Fruit fly (Drosophila melanogaster) whole organism, wandering third instar larva: ENCODE measurements around the gene Pus1.

ENCODE experiments used
- CG9705 ChIP-seq: fragments of 200-800 bp; sonication (Bioruptor generic); optimal IDR thresholded peaks from 2 replicates; lab custom pipeline; 2018; ENCODE audit warnings: missing biosample characterization, mild to moderate bottlenecking, missing genetic modification characterization
- CrebA ChIP-seq: fragments of 200-800 bp; sonication (Bioruptor generic); optimal IDR thresholded peaks from 2 replicates; lab custom pipeline; 2016; ENCODE audit warnings: missing biosample characterization, mild to moderate bottlenecking, missing genetic modification characterization, borderline replicate concordance
- Dfd ChIP-seq: fragments of >200 bp; optimal IDR thresholded peaks from 2 replicates; lab custom pipeline; 2017; ENCODE audit warnings: missing biosample characterization, missing genetic modification characterization
- Dif ChIP-seq: fragments of 200-275, 200-300 bp; sonication (Bioruptor generic); optimal IDR thresholded peaks from 2 replicates; lab custom pipeline; 2018; ENCODE audit warnings: missing biosample characterization, missing genetic modification characterization; ENCODE audit not compliant: partially characterized antibody
- GATAd ChIP-seq: sonication (Bioruptor generic); optimal IDR thresholded peaks from 2 replicates; lab custom pipeline; 2016; ENCODE audit warnings: missing biosample characterization, missing genetic modification characterization
- HLH106 ChIP-seq: fragments of 200-800 bp; optimal IDR thresholded peaks from 3 replicates; lab custom pipeline; 2019; ENCODE audit warnings: missing biosample characterization, mild to moderate bottlenecking, missing genetic modification characterization, moderate library complexity
- Hnf4 ChIP-seq: fragments of 200-800 bp; sonication (Bioruptor generic); optimal IDR thresholded peaks from 2 replicates; lab custom pipeline; 2016; ENCODE audit warnings: missing biosample characterization, mild to moderate bottlenecking, missing genetic modification characterization
- Hr78 ChIP-seq: fragments of >200 bp; optimal IDR thresholded peaks from 2 replicates; lab custom pipeline; 2017; ENCODE audit warnings: missing biosample characterization, missing genetic modification characterization
- Hr83 ChIP-seq: fragments of 200-300 bp; sonication (Bioruptor generic); optimal IDR thresholded peaks from 2 replicates; lab custom pipeline; 2016; ENCODE audit warnings: missing biosample characterization, mild to moderate bottlenecking, missing genetic modification characterization, moderate library complexity; ENCODE audit not compliant: poor library complexity, severe bottlenecking
- Jra ChIP-seq: sonication (Bioruptor generic); optimal IDR thresholded peaks from 2 replicates; lab custom pipeline; 2016; ENCODE audit warnings: missing biosample characterization, missing genetic modification characterization
- Mio ChIP-seq: sonication (Bioruptor generic); optimal IDR thresholded peaks from 2 replicates; lab custom pipeline; 2016; ENCODE audit warnings: missing biosample characterization, missing genetic modification characterization
- Myc ChIP-seq: fragments of >200 bp; optimal IDR thresholded peaks from 2 replicates; lab custom pipeline; 2017
- OdsH ChIP-seq: fragments of 200-800 bp; sonication (Bioruptor generic); optimal IDR thresholded peaks from 2 replicates; lab custom pipeline; 2016; ENCODE audit warnings: missing biosample characterization, mild to moderate bottlenecking, missing genetic modification characterization
- Rel ChIP-seq, 2 experiments: fragments of 200-800 bp; sonication (Bioruptor generic) in 1 of 2; optimal IDR thresholded peaks; 2 replicates in 1 of 2; 3 replicates in 1 of 2; lab custom pipeline; 2016 to 2019; ENCODE audit warnings: mild to moderate bottlenecking in 2 of 2, missing biosample characterization in 2 of 2, missing genetic modification characterization in 2 of 2, moderate library complexity in 1 of 2
- Sp1 ChIP-seq: fragments of 200-800 bp; sonication (Bioruptor generic); optimal IDR thresholded peaks from 3 replicates; lab custom pipeline; 2019; ENCODE audit warnings: missing biosample characterization, mild to moderate bottlenecking, missing genetic modification characterization, moderate library complexity
- Vsx2 ChIP-seq: fragments of 200-300, 225-300 bp; sonication (Bioruptor generic); optimal IDR thresholded peaks from 2 replicates; lab custom pipeline; 2018; ENCODE audit warnings: missing biosample characterization, missing genetic modification characterization; ENCODE audit not compliant: partially characterized antibody
- brk ChIP-seq: fragments of 200-800 bp; sonication (Bioruptor generic); optimal IDR thresholded peaks from 2 replicates; lab custom pipeline; 2016; ENCODE audit warnings: missing biosample characterization, mild to moderate bottlenecking, missing genetic modification characterization
- dl ChIP-seq, 2 experiments: fragments of 175-275, 200-275 bp in 1 of 2; fragments of 200-275 bp in 1 of 2; sonication (Bioruptor generic); optimal IDR thresholded peaks; lab custom pipeline; 2018; ENCODE audit warnings: mild to moderate bottlenecking in 2 of 2, missing biosample characterization in 2 of 2, missing genetic modification characterization in 2 of 2, moderate library complexity in 2 of 2; ENCODE audit not compliant: partially characterized antibody in 2 of 2, insufficient read depth in 1 of 2
- dmrt93B ChIP-seq: fragments of 200-800 bp; sonication (Bioruptor generic); optimal IDR thresholded peaks from 2 replicates; lab custom pipeline; 2018; ENCODE audit warnings: missing biosample characterization, mild to moderate bottlenecking, missing genetic modification characterization
- dsf ChIP-seq: sonication (Bioruptor generic); optimal IDR thresholded peaks from 2 replicates; lab custom pipeline; 2016; ENCODE audit warnings: missing biosample characterization, missing genetic modification characterization, borderline replicate concordance
- ey ChIP-seq: fragments of 200-800 bp; sonication (Bioruptor generic); optimal IDR thresholded peaks from 2 replicates; lab custom pipeline; 2016; ENCODE audit warnings: missing biosample characterization, missing genetic modification characterization
- foxo ChIP-seq, 2 experiments: fragments of 200-800 bp; sonication (Bioruptor generic); optimal IDR thresholded peaks; 2 replicates in 1 of 2; 3 replicates in 1 of 2; lab custom pipeline; 2016 to 2017; ENCODE audit warnings: missing biosample characterization in 2 of 2, missing genetic modification characterization in 2 of 2
- fru ChIP-seq: fragments of 200-800 bp; sonication (Bioruptor generic); optimal IDR thresholded peaks from 3 replicates; lab custom pipeline; 2016; ENCODE audit warnings: missing biosample characterization, mild to moderate bottlenecking, missing genetic modification characterization
- h ChIP-seq: fragments of 200-800 bp; sonication (Bioruptor generic); optimal IDR thresholded peaks from 3 replicates; lab custom pipeline; 2016; ENCODE audit warnings: missing biosample characterization, mild to moderate bottlenecking, missing genetic modification characterization
- jim ChIP-seq: fragments of 175-275, 200-325 bp; sonication (Bioruptor generic); optimal IDR thresholded peaks from 2 replicates; lab custom pipeline; 2016; ENCODE audit warnings: missing biosample characterization, mild to moderate bottlenecking, missing genetic modification characterization
- pan ChIP-seq: fragments of >200 bp; optimal IDR thresholded peaks from 2 replicates; lab custom pipeline; 2017
- psq ChIP-seq: fragments of 200-800 bp; sonication (Bioruptor generic); optimal IDR thresholded peaks from 3 replicates; lab custom pipeline; 2017; ENCODE audit warnings: missing biosample characterization, mild to moderate bottlenecking, missing genetic modification characterization, moderate library complexity
- rgr ChIP-seq: fragments of 200-800 bp; sonication (Bioruptor generic); optimal IDR thresholded peaks from 3 replicates; lab custom pipeline; 2016; ENCODE audit warnings: missing biosample characterization, mild to moderate bottlenecking, missing genetic modification characterization
- sage ChIP-seq: fragments of 200-800 bp; sonication (Bioruptor generic); optimal IDR thresholded peaks from 2 replicates; lab custom pipeline; 2016; ENCODE audit warnings: missing biosample characterization, mild to moderate bottlenecking, missing genetic modification characterization
- sv ChIP-seq: fragments of 200-800 bp; sonication (Bioruptor generic); optimal IDR thresholded peaks from 3 replicates; lab custom pipeline; 2016; ENCODE audit warnings: missing biosample characterization, missing genetic modification characterization
- usp ChIP-seq: fragments of >200 bp; optimal IDR thresholded peaks from 2 replicates; lab custom pipeline; 2017; ENCODE audit warnings: missing biosample characterization, missing genetic modification characterization

Pus1 gene

DNA sequence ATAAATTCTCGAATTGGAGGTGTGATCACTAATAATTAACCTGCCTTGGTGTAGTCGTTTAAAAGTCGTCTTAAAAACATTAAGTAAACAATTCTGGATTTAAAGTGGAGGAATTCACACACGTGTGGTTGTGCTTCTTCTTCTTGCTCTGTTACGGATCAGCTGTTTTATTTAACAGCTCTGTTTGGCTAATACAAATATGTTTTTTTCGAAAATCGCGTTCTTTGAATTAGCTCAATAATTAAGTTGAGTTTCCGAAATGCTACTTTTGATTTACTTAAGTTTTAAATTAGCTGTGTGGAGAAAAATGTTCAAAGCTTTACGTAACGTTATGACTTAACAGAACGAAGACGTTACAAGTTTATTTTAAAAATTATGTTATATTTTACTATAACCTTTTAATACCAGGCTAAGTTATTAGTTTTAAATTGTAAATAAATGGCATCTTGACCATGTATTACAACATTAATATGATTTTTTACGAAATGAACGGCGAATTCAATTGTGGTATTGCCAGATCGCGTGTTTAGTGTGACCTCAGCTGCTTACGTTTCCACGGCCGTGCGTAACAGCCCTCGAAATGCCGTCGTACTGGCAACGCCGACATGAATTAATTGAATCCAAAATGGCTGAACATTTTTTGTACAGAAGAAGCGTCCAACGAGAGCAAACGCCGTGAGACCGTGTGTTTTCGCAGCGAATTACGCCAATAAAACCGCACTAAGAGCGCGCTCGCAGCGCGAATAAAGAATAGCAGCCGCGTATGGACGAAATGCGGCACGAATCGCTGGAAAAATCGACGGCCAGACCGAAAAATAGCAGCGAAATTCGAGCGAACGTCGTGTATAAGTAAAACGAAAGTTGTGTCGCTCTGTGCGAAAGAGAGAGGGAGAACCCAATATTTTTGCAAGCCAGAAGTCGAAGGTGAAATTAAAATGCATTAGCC, at the start of gene Pus1, which contains the start of gene bon:
TSS of gene Pus1 (minus strand) at position 155 of the 946 bp plus-strand sequence.
TSS of gene bon (plus strand) at position 623 of the 946 bp plus-strand sequence.
- TF ChIP-seq dsf (GFP tag; lab: Kevin White, UChicago) (no peak), ey (GFP tag; lab: Kevin White, UChicago) (no peak), Rel (GFP tag; optimal IDR thresholded peaks at IDR 0.05; lab: Kevin White, UChicago) (no peak), Rel (tag; optimal IDR thresholded peaks at IDR 0.05; lab: Kevin White, UChicago) (peak; percentile 61), usp (GFP tag; lab: Kevin White, UChicago) (no peak), Dfd (GFP tag; lab: Kevin White, UChicago) (no peak), h (GFP tag; lab: Kevin White, UChicago) (peak; percentile 36), pan (lab: Kevin White, UChicago) (no peak), jim (GFP tag; lab: Kevin White, UChicago) (no peak), sage (peak; percentile 46), CG9705 (GFP tag; lab: Kevin White, UChicago) (no peak), Myc (peak; percentile 24), Vsx2 (GFP tag; lab: Kevin White, UChicago) (peak; percentile 89), psq (GFP tag; lab: Kevin White, UChicago) (peak; percentile 40), Hnf4 (GFP tag; lab: Kevin White, UChicago) (peak; percentile 6), fru (GFP tag; lab: Kevin White, UChicago) (peak; percentile 1), HLH106 (tag; lab: Kevin White, UChicago) (peak; percentile 5), Sp1 (GFP tag; lab: Kevin White, UChicago) (peak; percentile 15), Hr78 (GFP tag; lab: Kevin White, UChicago) (no peak), foxo (GFP tag; optimal IDR thresholded peaks at IDR 0.05; lab: Kevin White, UChicago) (peak in 1 of 2 experiments; percentile 59), Dif (GFP tag; lab: Kevin White, UChicago) (peak; percentile 29), brk (GFP tag; lab: Kevin White, UChicago) (peak; percentile 62), Jra (GFP tag; lab: Kevin White, UChicago) (peak; percentile 12), rgr (peak; percentile 30), Hr83 (GFP tag; lab: Kevin White, UChicago) (peak; percentile 39), OdsH (GFP tag; lab: Kevin White, UChicago) (no peak), dmrt93B (GFP tag; lab: Kevin White, UChicago) (no peak), CrebA (GFP tag; lab: Kevin White, UChicago) (no peak)

DNA sequence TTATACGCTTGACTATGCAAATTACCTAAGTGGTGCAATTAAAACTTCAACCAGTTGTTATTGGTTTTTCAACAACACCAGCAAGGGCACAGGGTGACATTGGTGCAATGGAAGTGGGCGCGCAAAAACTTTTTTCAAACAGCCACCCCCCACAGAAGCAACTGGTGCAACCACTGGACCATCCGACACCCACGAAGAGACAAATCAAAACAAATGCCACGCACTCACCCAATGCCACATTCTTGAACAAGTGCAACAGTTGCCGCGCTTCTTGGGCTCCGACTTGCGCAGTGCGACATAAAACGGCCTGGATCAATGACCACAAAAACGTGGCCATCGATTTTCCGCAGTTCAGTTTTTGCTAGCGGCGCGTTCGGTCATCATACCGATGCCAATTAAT, 43.3 kb upstream of the Pus1 start:
- no peak for TF ChIP-seq foxo (GFP tag; optimal IDR thresholded peaks at IDR 0.05; lab: Kevin White, UChicago)
- peak; percentile 11 for TF ChIP-seq Myc
- TF ChIP-seq sv (GFP tag; lab: Kevin White, UChicago) = no peak

DNA sequence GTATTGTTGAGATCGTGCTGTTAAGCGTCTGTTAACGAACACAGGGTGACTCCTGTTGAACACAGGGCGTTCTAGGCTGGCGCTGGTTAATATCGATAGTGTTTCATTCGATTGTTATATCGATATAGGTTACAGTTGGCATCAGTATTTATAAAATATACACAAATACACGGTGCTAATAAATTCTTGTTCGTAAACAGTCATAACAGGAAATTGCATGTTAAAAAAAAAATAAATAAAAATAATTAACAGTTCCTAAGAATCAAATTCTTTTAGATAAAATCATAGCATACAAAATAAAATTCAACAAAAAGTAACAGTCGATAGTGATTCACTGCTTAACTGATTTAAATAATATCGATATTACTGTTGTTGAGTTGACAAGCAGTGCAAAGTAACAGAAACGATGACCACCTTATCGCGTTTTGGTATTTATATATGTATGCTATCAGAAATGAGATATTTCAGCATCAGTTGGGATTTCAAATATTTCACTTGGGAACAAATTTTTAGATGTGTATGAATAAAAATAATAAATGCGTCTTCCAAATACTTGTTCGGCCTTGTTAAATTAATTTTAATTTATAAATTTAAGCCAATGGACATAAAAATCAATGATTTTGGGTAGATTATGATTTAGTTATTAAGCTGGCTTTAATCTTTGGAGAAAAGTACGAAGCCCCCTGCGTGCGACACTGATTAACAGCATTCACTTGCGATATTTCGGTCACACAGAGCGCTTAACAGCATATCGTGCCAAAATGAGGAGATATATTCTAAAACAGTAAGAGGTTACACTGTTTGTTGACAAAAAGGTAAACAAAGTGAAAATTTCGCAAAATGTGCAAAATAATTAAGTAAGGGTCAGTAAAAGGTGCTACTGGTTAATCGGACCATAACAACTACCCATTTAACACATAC, 42.5 kb upstream of the Pus1 start, which contains the start of the genes Pi3K92E and Lrrk:
TSS of gene Pi3K92E (minus strand) at position 59 of the 921 bp plus-strand sequence.
TSS of gene Lrrk (plus strand) at position 807 of the 921 bp plus-strand sequence.
- TF ChIP-seq brk (GFP tag; lab: Kevin White, UChicago) (no peak), GATAd (GFP tag; lab: Kevin White, UChicago) (no peak), h (GFP tag; lab: Kevin White, UChicago) (peak; percentile 12), Mio (GFP tag; lab: Kevin White, UChicago) (no peak), CrebA (GFP tag; lab: Kevin White, UChicago) (no peak), HLH106 (tag; lab: Kevin White, UChicago) (peak; percentile 36), sage (no peak), Hr83 (GFP tag; lab: Kevin White, UChicago) (peak; percentile 11), dl (GFP tag; optimal IDR thresholded peaks at IDR 0.05; lab: Kevin White, UChicago; ENCODE audit: insufficient read depth in 1 of 2, partially characterized antibody in 2 of 2) (no peak), rgr (no peak), CG9705 (GFP tag; lab: Kevin White, UChicago) (peak; percentile 18)
- TF ChIP-seq, all 38 proteins: peak for 4
